Fruit fly (Drosophila melanogaster) whole organism, embryonic: ENCODE results near the gene tth.

Experiments used
- Abd-B ChIP-seq: fragments of 200-800 bp; sonication (Bioruptor generic); optimal IDR thresholded peaks from 2 replicates; lab custom pipeline; 2018; ENCODE audit warnings: missing biosample characterization, mild to moderate bottlenecking, missing genetic modification characterization, moderate library complexity
- CG15696 ChIP-seq: fragments of 200-800 bp; sonication (Bioruptor generic); optimal IDR thresholded peaks from 2 replicates; lab custom pipeline; 2019; ENCODE audit warnings: missing biosample characterization, mild to moderate bottlenecking, missing genetic modification characterization, moderate library complexity
- CG18262 ChIP-seq: fragments of 200-800 bp; optimal IDR thresholded peaks from 3 replicates; lab custom pipeline; 2019; ENCODE audit warnings: missing biosample characterization, mild to moderate bottlenecking, missing genetic modification characterization, moderate library complexity
- Dbx ChIP-seq: fragments of 200-800 bp; sonication (Bioruptor generic); IDR thresholded peaks from 3 replicates; pipeline ENCODE4 v1.3.6; 2022; ENCODE audit warnings: missing biosample characterization, missing genetic modification characterization
- Sry-δ ChIP-seq: fragments of 200-800 bp; sonication (Bioruptor generic); optimal IDR thresholded peaks from 2 replicates; lab custom pipeline; 2016; ENCODE audit warnings: missing biosample characterization, missing genetic modification characterization
- eve ChIP-seq, 2 experiments: fragments of >200 bp; optimal IDR thresholded peaks; 2 replicates each; lab custom pipeline; 2017; ENCODE audit warnings: missing biosample characterization in 2 of 2, missing genetic modification characterization in 2 of 2
- luna ChIP-seq: fragments of 200-800 bp; sonication (Bioruptor generic); optimal IDR thresholded peaks from 2 replicates; lab custom pipeline; 2016; ENCODE audit warnings: missing biosample characterization, missing genetic modification characterization
- prd ChIP-seq, 3 experiments: fragments of >200 bp in 2 of 3; fragments of 200-800 bp in 1 of 3; sonication (Bioruptor generic) in 1 of 3; optimal IDR thresholded peaks in 2 of 3; IDR thresholded peaks in 1 of 3; 2 replicates in 2 of 3; 3 replicates in 1 of 3; pipeline versions ENCODE4 v1.3.6 to Lab custom; 2017 to 2022; ENCODE audit warnings: missing biosample characterization in 1 of 3, missing genetic modification characterization in 1 of 3
- row ChIP-seq: fragments of 200-800 bp; sonication (Bioruptor generic); IDR thresholded peaks from 3 replicates; pipeline ENCODE4 v1.3.6; 2022; ENCODE audit warnings: missing biosample characterization, missing genetic modification characterization
- sens ChIP-seq: fragments of 200-800 bp; sonication (Bioruptor generic); peaks from one replicate; lab custom pipeline; 2016; ENCODE audit warnings: missing biosample characterization, missing genetic modification characterization
- twi ChIP-seq: fragments of 200-800 bp; optimal IDR thresholded peaks from 2 replicates; lab custom pipeline; 2019; ENCODE audit warnings: missing biosample characterization, mild to moderate bottlenecking, missing genetic modification characterization, moderate library complexity

DNA sequence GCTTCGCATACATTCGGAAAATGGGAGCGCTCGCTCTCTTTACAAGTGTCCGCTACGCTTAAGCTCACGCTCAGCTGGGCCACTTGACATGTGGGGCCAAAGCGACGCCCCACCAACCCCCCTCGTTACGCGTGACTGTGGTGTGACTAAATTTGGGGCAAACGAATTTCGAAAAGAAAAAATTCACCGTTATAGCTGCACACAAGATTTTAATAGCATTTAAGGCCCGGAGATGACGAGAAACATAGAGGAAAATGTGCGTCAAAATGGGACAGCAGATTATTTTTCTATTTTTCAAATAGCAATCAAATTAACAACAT is 24.3 kb upstream of the tth start:
- TF ChIP-seq CG15696 (tag; lab: Kevin White, UChicago) (no peak), Dbx (GFP tag; lab: Robert Waterston, UW) (no peak), sens (GFP tag; lab: Kevin White, UChicago) (no peak), CG18262 (tag; lab: Kevin White, UChicago) (no peak), twi (tag; lab: Kevin White, UChicago) (no peak), Sry-δ (GFP tag; lab: Kevin White, UChicago) (no peak), eve (GFP tag; optimal IDR thresholded peaks at IDR 0.05; lab: Kevin White, UChicago) (no peak), luna (GFP tag; lab: Kevin White, UChicago) (no peak), row (GFP tag; lab: Robert Waterston, UW) (no peak), prd (optimal IDR thresholded peaks at IDR 0.05; lab: Kevin White, UChicago) (no peak), prd (GFP tag; IDR thresholded peaks at IDR 0.05; lab: Robert Waterston, UW) (no peak), Abd-B (no peak)
